Fruit fly (Drosophila melanogaster) whole organism, embryonic: Measurements from ENCODE around the gene Naa80.

Source experiments
- BEAF-32 ChIP-seq: fragments of 200-800 bp; sonication (Bioruptor generic); optimal IDR thresholded peaks from 3 replicates; lab custom pipeline; 2017; ENCODE audit warnings: missing biosample characterization, missing genetic modification characterization, mild to moderate bottlenecking, moderate library complexity, missing genetic modification reagents
- Blimp-1 ChIP-seq: fragments of 200-800 bp; sonication (Bioruptor generic); optimal IDR thresholded peaks from 3 replicates; lab custom pipeline; 2018; ENCODE audit warnings: missing biosample characterization, missing genetic modification characterization, mild to moderate bottlenecking, moderate library complexity, missing genetic modification reagents
- CG10209 ChIP-seq: fragments of 200-800 bp; sonication (Bioruptor generic); optimal IDR thresholded peaks from 3 replicates; lab custom pipeline; 2017; ENCODE audit warnings: missing biosample characterization, mild to moderate bottlenecking, missing genetic modification characterization, missing genetic modification reagents
- CG10267 ChIP-seq: fragments of 200-800 bp; sonication (Bioruptor generic); optimal IDR thresholded peaks from 2 replicates; lab custom pipeline; 2018; ENCODE audit warnings: missing biosample characterization, mild to moderate bottlenecking, missing genetic modification characterization, moderate library complexity
- CG12155 ChIP-seq: fragments of 200-800 bp; sonication (Bioruptor generic); optimal IDR thresholded peaks from 3 replicates; lab custom pipeline; 2016; ENCODE audit warnings: missing biosample characterization, missing genetic modification characterization
- CG13624 ChIP-seq: fragments of 200-800 bp; sonication (Bioruptor generic); optimal IDR thresholded peaks from 2 replicates; lab custom pipeline; 2016; ENCODE audit warnings: missing biosample characterization, missing genetic modification characterization
- CG13775 ChIP-seq: fragments of 200-800 bp; sonication (Bioruptor generic); optimal IDR thresholded peaks from 3 replicates; lab custom pipeline; 2017; ENCODE audit warnings: missing biosample characterization, mild to moderate bottlenecking, missing genetic modification characterization
- CG14014 ChIP-seq: fragments of 200-800 bp; sonication (Bioruptor generic); IDR thresholded peaks from 2 replicates; pipeline ENCODE4 v1.3.6; 2022; ENCODE audit warnings: missing biosample characterization, missing genetic modification characterization
- CG15514 ChIP-seq: fragments of 200-800 bp; sonication (Bioruptor generic); optimal IDR thresholded peaks from 3 replicates; lab custom pipeline; 2017; ENCODE audit warnings: missing biosample characterization, missing genetic modification characterization, mild to moderate bottlenecking, moderate library complexity, missing genetic modification reagents
- CG16779 ChIP-seq: fragments of 200-800 bp; sonication (Bioruptor generic); IDR thresholded peaks from 2 replicates; pipeline ENCODE4 v1.3.6; 2022; ENCODE audit warnings: missing biosample characterization, missing genetic modification characterization
- CG17612 ChIP-seq: fragments of 200-800 bp; sonication (Bioruptor generic); IDR thresholded peaks from 2 replicates; pipeline ENCODE4 v1.3.6; 2022; ENCODE audit warnings: missing biosample characterization, missing genetic modification characterization
- CG18011 ChIP-seq: fragments of 200-800 bp; sonication (Bioruptor generic); optimal IDR thresholded peaks from 2 replicates; lab custom pipeline; 2017; ENCODE audit warnings: missing biosample characterization, missing genetic modification characterization, mild to moderate bottlenecking, moderate library complexity, missing genotype
- CG18476 ChIP-seq: fragments of 200-800 bp; sonication (Bioruptor generic); optimal IDR thresholded peaks from 2 replicates; lab custom pipeline; 2016; ENCODE audit warnings: missing biosample characterization, mild to moderate bottlenecking, missing genetic modification characterization
- CG18619 ChIP-seq: fragments of 200-800 bp; sonication (Bioruptor generic); optimal IDR thresholded peaks from 3 replicates; lab custom pipeline; 2017; ENCODE audit warnings: missing biosample characterization, mild to moderate bottlenecking, missing genetic modification characterization
- CG2116 ChIP-seq: fragments of 200-800 bp; sonication (Bioruptor generic); optimal IDR thresholded peaks from 3 replicates; lab custom pipeline; 2018; ENCODE audit warnings: missing biosample characterization, mild to moderate bottlenecking, missing genetic modification characterization
- CG2712 ChIP-seq: fragments of 200-800 bp; optimal IDR thresholded peaks from 3 replicates; lab custom pipeline; 2019; ENCODE audit warnings: missing biosample characterization, mild to moderate bottlenecking, missing genetic modification characterization, moderate library complexity
- CG32532 ChIP-seq: fragments of 200-800 bp; sonication (Bioruptor generic); IDR thresholded peaks from 2 replicates; pipeline ENCODE4 v1.3.6; 2022; ENCODE audit warnings: missing biosample characterization, missing genetic modification characterization
- CG3995 ChIP-seq: fragments of 200-800 bp; sonication (Bioruptor generic); optimal IDR thresholded peaks from 3 replicates; lab custom pipeline; 2016; ENCODE audit warnings: missing biosample characterization, missing genetic modification characterization
- CG4404 ChIP-seq: fragments of 200-800 bp; sonication (Bioruptor generic); IDR thresholded peaks from 2 replicates; pipeline ENCODE4 v1.3.6; 2022; ENCODE audit warnings: missing biosample characterization, missing genetic modification characterization
- CG4730 ChIP-seq: fragments of 200-800 bp; sonication (Bioruptor generic); IDR thresholded peaks from 2 replicates; pipeline ENCODE4 v1.3.6; 2022; ENCODE audit warnings: missing biosample characterization, missing genetic modification characterization
- CG5245 ChIP-seq: fragments of 200-800 bp; sonication (Bioruptor generic); optimal IDR thresholded peaks from 3 replicates; lab custom pipeline; 2016; ENCODE audit warnings: missing biosample characterization, missing genetic modification characterization
- CG7786 ChIP-seq: fragments of 200-800 bp; sonication (Bioruptor generic); optimal IDR thresholded peaks from 2 replicates; lab custom pipeline; 2016; ENCODE audit warnings: missing biosample characterization, missing genetic modification characterization
- CG8924 ChIP-seq: fragments of 200-800 bp; optimal IDR thresholded peaks from 3 replicates; lab custom pipeline; 2019; ENCODE audit warnings: missing biosample characterization, mild to moderate bottlenecking, missing genetic modification characterization, moderate library complexity
- CG9932 ChIP-seq: fragments of 200-800 bp; sonication (Bioruptor generic); IDR thresholded peaks from 2 replicates; pipeline ENCODE4 v1.3.6; 2022; ENCODE audit warnings: missing biosample characterization, missing genetic modification characterization
- Camta ChIP-seq: fragments of 200-800 bp; sonication (Bioruptor generic); optimal IDR thresholded peaks from 2 replicates; lab custom pipeline; 2016; ENCODE audit warnings: missing biosample characterization, missing genetic modification characterization
- Dip3 ChIP-seq: fragments of 200-800 bp; sonication (Bioruptor generic); optimal IDR thresholded peaks from 3 replicates; lab custom pipeline; 2016; ENCODE audit warnings: missing biosample characterization, missing genetic modification characterization
- Elba2 ChIP-seq: fragments of 200-800 bp; sonication (Bioruptor generic); optimal IDR thresholded peaks from 3 replicates; lab custom pipeline; 2016; ENCODE audit warnings: missing biosample characterization, missing genetic modification characterization
- Gsc ChIP-seq: fragments of 200-800 bp; sonication (Bioruptor generic); IDR thresholded peaks from 2 replicates; pipeline ENCODE4 v1.3.6; 2022; ENCODE audit warnings: missing biosample characterization, missing genetic modification characterization
- HLH54F ChIP-seq: fragments of 200-800 bp; sonication (Bioruptor generic); optimal IDR thresholded peaks from 3 replicates; lab custom pipeline; 2016; ENCODE audit warnings: missing biosample characterization, missing genetic modification characterization
- MBD-R2 ChIP-seq: fragments of 200-800 bp; sonication (Bioruptor generic); IDR thresholded peaks from 2 replicates; pipeline ENCODE4 v1.3.6; 2022; ENCODE audit warnings: missing biosample characterization, missing genetic modification characterization
- Mad ChIP-seq: fragments of 200-800 bp; sonication (Bioruptor generic); optimal IDR thresholded peaks from 2 replicates; lab custom pipeline; 2016; ENCODE audit warnings: missing biosample characterization, missing genetic modification characterization
- Oli ChIP-seq: fragments of 200-800 bp; sonication (Bioruptor generic); optimal IDR thresholded peaks from 2 replicates; lab custom pipeline; 2018; ENCODE audit warnings: missing biosample characterization, mild to moderate bottlenecking, missing genetic modification characterization, moderate library complexity
- PHDP ChIP-seq: fragments of 200-800 bp; sonication (Bioruptor generic); optimal IDR thresholded peaks from 3 replicates; lab custom pipeline; 2018; ENCODE audit warnings: missing biosample characterization, mild to moderate bottlenecking, missing genetic modification characterization, moderate library complexity
- Ptx1 ChIP-seq: fragments of 200-800 bp; sonication (Bioruptor generic); IDR thresholded peaks from 2 replicates; pipeline ENCODE4 v1.3.6; 2022; ENCODE audit warnings: missing biosample characterization, missing genetic modification characterization
- Ssrp ChIP-seq: fragments of 200-800 bp; sonication (Bioruptor generic); optimal IDR thresholded peaks from 2 replicates; lab custom pipeline; 2018; ENCODE audit warnings: missing biosample characterization, mild to moderate bottlenecking, missing genetic modification characterization, moderate library complexity
- al ChIP-seq: fragments of 200-800 bp; sonication (Bioruptor generic); IDR thresholded peaks from 2 replicates; pipeline ENCODE4 v1.3.6; 2022; ENCODE audit warnings: missing biosample characterization, missing genetic modification characterization
- chn ChIP-seq: fragments of 200-800 bp; sonication (Bioruptor generic); optimal IDR thresholded peaks from 2 replicates; lab custom pipeline; 2016; ENCODE audit warnings: missing biosample characterization, missing genetic modification characterization
- crp ChIP-seq, 2 experiments: fragments of 200-800 bp; sonication (Bioruptor generic); optimal IDR thresholded peaks; 2 replicates in 1 of 2; 3 replicates in 1 of 2; lab custom pipeline; 2017; ENCODE audit warnings: missing biosample characterization in 2 of 2, missing genetic modification characterization in 2 of 2, mild to moderate bottlenecking in 1 of 2, moderate library complexity in 1 of 2
- ems ChIP-seq: fragments of 200-800 bp; sonication (Bioruptor generic); optimal IDR thresholded peaks from 3 replicates; lab custom pipeline; 2016; ENCODE audit warnings: missing biosample characterization, missing genetic modification characterization
- grau ChIP-seq: fragments of 200-800 bp; optimal IDR thresholded peaks from 3 replicates; lab custom pipeline; 2019; ENCODE audit warnings: missing biosample characterization, mild to moderate bottlenecking, missing genetic modification characterization, moderate library complexity
- kay ChIP-seq: fragments of 200-800 bp; sonication (Bioruptor generic); optimal IDR thresholded peaks from 2 replicates; lab custom pipeline; 2016; ENCODE audit warnings: missing biosample characterization, missing genetic modification characterization
- nom ChIP-seq: fragments of 200-800 bp; sonication (Bioruptor generic); optimal IDR thresholded peaks from 2 replicates; lab custom pipeline; 2017; ENCODE audit warnings: missing biosample characterization, missing genetic modification characterization, mild to moderate bottlenecking, moderate library complexity, missing genetic modification reagents
- pho ChIP-seq: fragments of 200-800 bp; sonication (Bioruptor generic); optimal IDR thresholded peaks from 2 replicates; lab custom pipeline; 2016; ENCODE audit warnings: missing biosample characterization, missing genetic modification characterization
- prd ChIP-seq, 3 experiments: fragments of >200 bp in 2 of 3; fragments of 200-800 bp in 1 of 3; sonication (Bioruptor generic) in 1 of 3; optimal IDR thresholded peaks in 2 of 3; IDR thresholded peaks in 1 of 3; 2 replicates in 2 of 3; 3 replicates in 1 of 3; pipeline versions ENCODE4 v1.3.6 to Lab custom; 2017 to 2022; ENCODE audit warnings: missing biosample characterization in 1 of 3, missing genetic modification characterization in 1 of 3
- rib ChIP-seq: fragments of 200-800 bp; sonication (Bioruptor generic); IDR thresholded peaks from 2 replicates; pipeline ENCODE4 v1.3.6; 2022; ENCODE audit warnings: missing biosample characterization, missing genetic modification characterization
- sob ChIP-seq: fragments of 200-800 bp; sonication (Bioruptor generic); IDR thresholded peaks from 2 replicates; pipeline ENCODE4 v1.3.6; 2022; ENCODE audit warnings: missing biosample characterization, missing genetic modification characterization
- vvl ChIP-seq: fragments of 200-800 bp; sonication (Bioruptor generic); IDR thresholded peaks from 2 replicates; pipeline ENCODE4 v1.3.6; 2022; ENCODE audit warnings: missing biosample characterization, missing genetic modification characterization
- zen ChIP-seq: fragments of 200-800 bp; sonication (Bioruptor generic); optimal IDR thresholded peaks from 3 replicates; lab custom pipeline; 2018; ENCODE audit warnings: missing biosample characterization, mild to moderate bottlenecking, missing genetic modification characterization, moderate library complexity
- zfh1 ChIP-seq: fragments of 200-800 bp; sonication (Bioruptor generic); IDR thresholded peaks from 3 replicates; pipeline ENCODE4 v1.3.6; 2022; ENCODE audit warnings: missing biosample characterization, missing genetic modification characterization

The Naa80 gene

dm6 chr3R:9791177-9791806, 23.7 kb downstream of the Naa80 start, which contains the start of the genes CG12945 and CG8507 (continued):
- peak; percentile 44 for TF ChIP-seq Ptx1 (GFP tag; lab: Robert Waterston, UW)
- peak; percentile 48 for TF ChIP-seq PHDP
- TF ChIP-seq chn: peak; percentile 41
- peak; percentile 42 for TF ChIP-seq CG13624 (GFP tag; lab: Kevin White, UChicago)
- peak; percentile 35 for TF ChIP-seq CG10267
- TF ChIP-seq ems (GFP tag; lab: Kevin White, UChicago): peak; percentile 1
- TF ChIP-seq CG2712 (tag; lab: Kevin White, UChicago): peak; percentile 47
- TF ChIP-seq CG15514 (GFP tag; lab: Kevin White, UChicago): peak; percentile 40
- no peak for TF ChIP-seq CG16779 (GFP tag; lab: Robert Waterston, UW)
- TF ChIP-seq vvl (GFP tag; lab: Robert Waterston, UW): peak; percentile 31; the same call in 1 of the 2 replicates
- TF ChIP-seq zfh1 (GFP tag; lab: Robert Waterston, UW): no peak
- peak; percentile 63 for TF ChIP-seq grau (tag; lab: Kevin White, UChicago)
- TF ChIP-seq HLH54F (GFP tag; lab: Kevin White, UChicago): peak; percentile 33
- TF ChIP-seq sob (GFP tag; lab: Robert Waterston, UW): peak; percentile 8; the same call in 1 of the 2 replicates
- TF ChIP-seq CG4404 (GFP tag; lab: Robert Waterston, UW): peak; percentile 37; the same call in 1 of the 2 replicates
- peak; percentile 31 for TF ChIP-seq CG8924 (tag; lab: Kevin White, UChicago)
- TF ChIP-seq crp (GFP tag; optimal IDR thresholded peaks at IDR 0.05; lab: Kevin White, UChicago): peak in 1 of 2 experiments; percentile 8
- TF ChIP-seq CG18011 (GFP tag; lab: Kevin White, UChicago): peak; percentile 28
- peak; percentile 88 for TF ChIP-seq CG3995 (GFP tag; lab: Kevin White, UChicago)
- TF ChIP-seq Dip3: peak; percentile 52
- TF ChIP-seq kay (GFP tag; lab: Kevin White, UChicago): peak; percentile 21
- TF ChIP-seq CG32532 (GFP tag; lab: Robert Waterston, UW): no peak; the same call in 1 of the 2 replicates
- peak; percentile 2 for TF ChIP-seq CG5245
- peak; percentile 58 for TF ChIP-seq CG13775
- TF ChIP-seq CG4730: no peak
- TF ChIP-seq CG17612 (GFP tag; lab: Robert Waterston, UW): no peak
- TF ChIP-seq BEAF-32: peak; percentile 52
- peak; percentile 67 for TF ChIP-seq CG9932
- TF ChIP-seq CG10209 (GFP tag; lab: Kevin White, UChicago): peak; percentile 16
- peak; percentile 44 for TF ChIP-seq Camta
- TF ChIP-seq Gsc: no peak
- peak; percentile 28 for TF ChIP-seq Ssrp
- TF ChIP-seq prd (optimal IDR thresholded peaks at IDR 0.05; lab: Kevin White, UChicago): no peak
- TF ChIP-seq prd (GFP tag; IDR thresholded peaks at IDR 0.05; lab: Robert Waterston, UW): peak; percentile 54; the same call in 1 of the 3 replicates
- TF ChIP-seq nom: peak; percentile 8
- TF ChIP-seq CG12155 (GFP tag; lab: Kevin White, UChicago): peak; percentile 35
- TF ChIP-seq CG18476: peak; percentile 26
- peak; percentile 33 for TF ChIP-seq pho (GFP tag; lab: Kevin White, UChicago)
- TF ChIP-seq Oli (tag; lab: Kevin White, UChicago): peak; percentile 13
- peak; percentile 28 for TF ChIP-seq Blimp-1 (GFP tag; lab: Kevin White, UChicago)
- peak; percentile 59 for TF ChIP-seq CG2116 (GFP tag; lab: Kevin White, UChicago)
- peak; percentile 75 for TF ChIP-seq MBD-R2
- TF ChIP-seq CG18619: peak; percentile 14
- peak; percentile 37 for TF ChIP-seq Elba2 (GFP tag; lab: Kevin White, UChicago)
- peak; percentile 37; the same call in 1 of the 2 replicates for TF ChIP-seq al
- peak; percentile 39 for TF ChIP-seq Mad (GFP tag; lab: Kevin White, UChicago)
- TF ChIP-seq CG14014 (GFP tag; lab: Robert Waterston, UW): no peak
- TF ChIP-seq CG7786 (GFP tag; lab: Kevin White, UChicago): peak; percentile 38
- no peak for TF ChIP-seq rib
- peak; percentile 25 for TF ChIP-seq zen (tag; lab: Kevin White, UChicago)
